Worm (Caenorhabditis elegans) whole organism, L1 larva: ENCODE results near the gene Y7A5A.8.

ENCODE experiments used
- blmp-1 ChIP-seq: fragments of 150-350 bp; optimal IDR thresholded peaks from 2 replicates; lab custom pipeline; 2014; ENCODE audit warnings: missing biosample characterization, missing genetic modification characterization
- ceh-82 ChIP-seq, 3 experiments: fragments of 150-350 bp in 1 of 3; sonication (generic microtip) in 2 of 3; optimal IDR thresholded peaks; 2 replicates each; lab custom pipeline; 2014 to 2017; ENCODE audit warnings: missing biosample characterization in 3 of 3, missing genetic modification characterization in 3 of 3
- ces-1 ChIP-seq: fragments of 150-350 bp; optimal IDR thresholded peaks from 2 replicates; lab custom pipeline; 2014; ENCODE audit warnings: missing biosample characterization, missing genetic modification reagents, missing genetic modification characterization
- efl-3 ChIP-seq: fragments of 200-800 bp; sonication (Bioruptor generic); optimal IDR thresholded peaks from 2 replicates; lab custom pipeline; 2018; ENCODE audit warnings: mild to moderate bottlenecking, missing genetic modification characterization, missing compliant biosample characterization
- elt-2 ChIP-seq: sonication (generic microtip); optimal IDR thresholded peaks from 2 replicates; lab custom pipeline; 2016; ENCODE audit warnings: missing genetic modification characterization, mild to moderate bottlenecking, inconsistent platforms, missing compliant biosample characterization, missing genetic modification reagents
- lin-14 ChIP-seq: fragments of 200-800 bp; sonication (Bioruptor generic); optimal IDR thresholded peaks from 2 replicates; lab custom pipeline; 2018; ENCODE audit warnings: mild to moderate bottlenecking, missing genetic modification characterization, moderate library complexity, missing compliant biosample characterization
- nhr-77 ChIP-seq: fragments of 150-350 bp; optimal IDR thresholded peaks from 2 replicates; lab custom pipeline; 2014; ENCODE audit warnings: missing biosample characterization, missing genetic modification characterization

ce11 chrX:15794977-15795376, 27.3 kb upstream of the Y7A5A.8 start, which contains the start of gene Y7A5A.10:
- no peak for TF ChIP-seq elt-2 (tag; lab: Kevin White, UChicago)
- TF ChIP-seq blmp-1, result no peak
- no peak for TF ChIP-seq lin-14 (GFP tag; lab: Kevin White, UChicago)
- no peak for TF ChIP-seq nhr-77 (tag; lab: Kevin White, UChicago)
- TF ChIP-seq ceh-82 (tag; optimal IDR thresholded peaks at IDR 0.05; lab: Kevin White, UChicago), result no peak
- TF ChIP-seq ces-1 (GFP tag; lab: Kevin White, UChicago), result no peak
- TF ChIP-seq efl-3, result no peak
